Fruit fly (Drosophila melanogaster): ENCODE results near the gene CG11898.

dm6 chr3R:29148072-29148471 lies 17.4 kb upstream of the CG11898 start, which contains the start of the genes CG11882 and Pglym78:
- no peak for TF ChIP-seq Dll (optimal IDR thresholded peaks at IDR 0.05)
- no peak for TF ChIP-seq psq (optimal IDR thresholded peaks at IDR 0.05)
- no peak for TF ChIP-seq EcR (GFP tag; optimal IDR thresholded peaks at IDR 0.05)
